Fruit fly (Drosophila melanogaster): ENCODE results near the gene Brd8.

Gene Brd8

DNA sequence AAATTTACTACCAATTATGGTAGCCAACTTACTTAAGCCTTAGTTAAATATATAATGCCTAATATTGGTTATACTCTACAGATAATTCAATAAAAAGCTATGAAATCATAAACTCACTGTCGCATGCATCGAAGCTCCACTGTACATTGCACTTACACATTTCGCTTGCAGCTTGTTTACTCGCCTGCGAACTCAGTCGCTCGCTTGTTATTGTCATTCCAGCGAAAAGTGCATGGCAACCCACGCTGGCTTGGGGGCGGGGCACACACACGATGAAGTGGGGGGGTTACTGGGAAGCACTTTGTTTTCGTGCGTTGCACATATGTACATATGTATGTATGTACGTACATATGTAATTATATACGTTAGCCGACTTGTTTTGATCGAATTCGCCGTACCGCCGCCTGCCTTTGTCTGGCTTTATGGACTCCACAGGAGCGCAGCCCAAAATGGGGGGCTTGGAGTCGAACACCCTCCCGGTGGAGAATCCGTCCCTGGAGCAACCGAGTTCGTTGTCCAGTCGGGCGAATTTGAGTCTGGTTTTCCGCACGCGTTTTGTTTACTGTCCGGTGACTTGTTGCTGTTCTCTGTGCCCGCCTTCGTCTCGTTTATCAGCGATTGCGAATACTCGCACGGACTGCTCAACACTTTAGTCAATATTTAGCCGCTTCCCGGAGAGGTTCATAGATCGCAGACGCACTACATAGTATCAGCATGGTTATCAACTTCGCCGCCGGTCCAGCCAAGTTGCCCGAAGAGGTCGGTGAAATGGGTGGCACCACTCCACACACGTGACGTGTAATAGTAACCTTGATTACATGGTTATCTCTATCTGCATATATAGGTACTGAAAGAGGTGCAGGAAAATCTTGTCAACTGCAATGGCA, 23.2 kb upstream of the Brd8 start, which contains the start of gene CG11899 (continued):
- peak; percentile 85 for TF ChIP-seq esn (GFP tag; optimal IDR thresholded peaks at IDR 0.05)
- peak; percentile 72 for TF ChIP-seq CG7368 (GFP tag; optimal IDR thresholded peaks at IDR 0.05)
- peak; percentile 48 for TF ChIP-seq Ets96B (tag; optimal IDR thresholded peaks at IDR 0.05)
- TF ChIP-seq ss (GFP tag; optimal IDR thresholded peaks at IDR 0.05), result peak; percentile 75 to 89
- peak; percentile 85 for TF ChIP-seq Eip78C (GFP tag)
- TF ChIP-seq CG3919 (GFP tag; optimal IDR thresholded peaks at IDR 0.05), result peak; percentile 94
- peak; percentile 55 for TF ChIP-seq CG8632 (GFP tag; optimal IDR thresholded peaks at IDR 0.05)
- TF ChIP-seq CG16779 (tag; optimal IDR thresholded peaks at IDR 0.05), result peak; percentile 47
- TF ChIP-seq Sox15 (GFP tag; optimal IDR thresholded peaks at IDR 0.05), result peak; percentile 25
- peak; percentile 82 for TF ChIP-seq vri (GFP tag; optimal IDR thresholded peaks at IDR 0.05)

DNA sequence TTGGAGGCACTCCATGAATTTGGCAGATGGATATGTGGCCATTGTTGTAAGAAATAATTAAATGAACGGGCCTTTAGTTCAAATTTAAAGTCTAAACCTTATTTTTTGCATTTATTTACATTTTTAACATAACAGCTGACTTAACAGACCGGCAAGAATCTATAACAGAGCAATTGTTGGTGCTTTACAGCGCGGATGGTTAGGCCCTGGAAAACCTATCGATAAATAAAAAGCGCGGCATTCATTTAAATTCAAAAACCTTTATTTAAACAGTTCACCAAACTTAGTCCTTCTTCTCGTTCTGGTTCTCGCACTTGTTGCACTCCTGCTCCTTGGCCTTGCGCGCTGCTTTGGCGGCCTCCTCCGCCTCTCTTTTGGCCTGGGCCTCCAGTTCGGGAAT, 20.9 kb upstream of the Brd8 start, which contains the start of gene Mesh1:
Mesh1 (minus strand) TSS at position 108 of the 400 bp plus-strand sequence.
- TF ChIP-seq CG6854 (GFP tag; optimal IDR thresholded peaks at IDR 0.05), result no peak
- no peak for TF ChIP-seq CG6808 (GFP tag; optimal IDR thresholded peaks at IDR 0.05)
- no peak for TF ChIP-seq CG1621 (tag; optimal IDR thresholded peaks at IDR 0.05)
- TF ChIP-seq vri (GFP tag; optimal IDR thresholded peaks at IDR 0.05), result no peak
- TF ChIP-seq ss (GFP tag; optimal IDR thresholded peaks at IDR 0.05), result no peak
- TF ChIP-seq CG10669 (GFP tag; optimal IDR thresholded peaks at IDR 0.05), result no peak
- peak; percentile 13 for TF ChIP-seq fkh (GFP tag; optimal IDR thresholded peaks at IDR 0.05)

DNA sequence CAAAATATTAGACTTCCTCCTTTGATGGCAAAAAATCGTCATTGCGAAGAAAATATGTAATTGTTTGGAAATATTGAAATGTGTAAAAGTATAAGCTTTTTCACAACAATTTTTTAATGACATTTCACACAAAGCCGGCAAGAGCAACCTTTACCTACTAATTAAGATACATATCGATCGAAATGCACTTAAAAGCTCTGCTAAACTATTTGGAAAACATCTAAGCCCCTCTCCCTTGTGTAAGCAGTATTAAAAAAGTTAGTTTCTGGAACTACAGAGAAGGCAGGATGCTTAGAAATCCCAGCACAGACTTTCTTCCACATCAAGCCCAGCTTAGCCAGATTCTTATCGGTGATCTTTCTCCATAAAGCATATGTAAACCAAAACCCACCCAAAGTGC, 19.3 kb upstream of the Brd8 start, which contains the start of gene Cyt-c1L:
Cyt-c1L (minus strand) TSS at position 101 of the 400 bp plus-strand sequence.
- no peak for TF ChIP-seq CG10669 (GFP tag; optimal IDR thresholded peaks at IDR 0.05)
- no peak for TF ChIP-seq CG11902 (GFP tag; optimal IDR thresholded peaks at IDR 0.05)
- TF ChIP-seq esn (GFP tag; optimal IDR thresholded peaks at IDR 0.05), result no peak
- TF ChIP-seq CG6163 (GFP tag; IDR thresholded peaks at IDR 0.05), result no peak
- TF ChIP-seq Gug (GFP tag; IDR thresholded peaks at IDR 0.05), result no peak
- TF ChIP-seq Ets96B (tag; optimal IDR thresholded peaks at IDR 0.05), result no peak
- no peak for TF ChIP-seq dsx (GFP tag; optimal IDR thresholded peaks at IDR 0.05; ENCODE audit: poor library complexity, severe bottlenecking)
- no peak for TF ChIP-seq CG8319 (GFP tag; optimal IDR thresholded peaks at IDR 0.05)
- no peak for TF ChIP-seq ss (GFP tag; optimal IDR thresholded peaks at IDR 0.05)

DNA sequence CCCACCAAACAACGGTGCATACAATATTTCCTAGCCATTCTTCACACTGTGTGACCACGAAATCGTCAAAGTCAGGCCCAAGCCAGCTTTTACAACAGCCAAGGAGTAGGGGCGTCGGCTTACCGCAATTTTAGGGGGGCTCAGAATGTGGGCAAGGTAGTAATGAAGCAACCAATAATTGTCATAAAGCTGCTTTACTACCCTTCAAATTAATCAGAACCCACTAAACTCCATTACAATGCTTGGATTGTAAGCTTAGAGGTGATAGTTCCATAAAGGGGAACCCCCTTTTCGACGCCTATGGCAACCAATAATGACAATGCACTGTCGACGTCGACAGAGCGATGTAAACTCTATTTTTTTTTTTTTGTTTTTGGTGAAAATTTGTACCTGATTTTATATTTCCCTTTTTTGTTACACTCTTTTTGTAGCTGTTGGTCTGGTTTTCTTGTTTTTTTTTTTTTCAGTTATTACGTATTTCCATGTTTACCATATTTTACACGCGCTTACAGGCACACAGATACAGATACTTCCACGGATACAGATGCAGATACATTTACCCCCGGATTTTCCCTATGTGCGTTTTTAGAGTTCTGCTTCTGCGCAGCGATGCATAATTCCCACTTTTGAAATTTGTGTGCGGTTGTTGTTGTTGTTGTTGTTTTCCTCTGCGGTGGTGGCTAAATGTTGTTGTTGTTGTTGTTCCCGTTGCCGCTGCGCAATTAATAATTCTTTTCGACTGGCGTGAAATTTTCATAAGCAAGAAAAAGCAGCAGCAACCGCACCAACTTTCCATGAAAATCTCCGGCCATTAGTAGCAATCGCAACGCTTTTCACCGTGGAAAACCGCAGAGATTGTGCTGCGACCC, 18.4 kb upstream of the Brd8 start:
- TF ChIP-seq CG10631 (GFP tag; optimal IDR thresholded peaks at IDR 0.05) (peak; percentile 52), Eip78C (GFP tag) (peak; percentile 89), Sox15 (GFP tag; optimal IDR thresholded peaks at IDR 0.05) (no peak), CG10669 (GFP tag; optimal IDR thresholded peaks at IDR 0.05) (peak; percentile 20), net (GFP tag; optimal IDR thresholded peaks at IDR 0.05) (peak; percentile 71), CG6276 (GFP tag; optimal IDR thresholded peaks at IDR 0.05) (peak; percentile 55), CG3032 (tag; optimal IDR thresholded peaks at IDR 0.05) (peak; percentile 55), Ets21C (GFP tag; optimal IDR thresholded peaks at IDR 0.05) (no peak), CG11902 (GFP tag; optimal IDR thresholded peaks at IDR 0.05) (no peak), CG11294 (GFP tag; IDR thresholded peaks at IDR 0.05) (no peak), CG31627 (GFP tag; optimal IDR thresholded peaks at IDR 0.05) (no peak), acj6 (GFP tag; optimal IDR thresholded peaks at IDR 0.05) (peak; percentile 54), CG3919 (GFP tag; optimal IDR thresholded peaks at IDR 0.05) (peak; percentile 56), ss (GFP tag; optimal IDR thresholded peaks at IDR 0.05) (peak in 1 of 2 experiments; percentile 35), spab (GFP tag; optimal IDR thresholded peaks at IDR 0.05) (peak; percentile 38), achi (GFP tag; optimal IDR thresholded peaks at IDR 0.05) (peak; percentile 51), fd85E (GFP tag; optimal IDR thresholded peaks at IDR 0.05) (no peak), cyc (GFP tag; optimal IDR thresholded peaks at IDR 0.05) (no peak), CG8632 (GFP tag; optimal IDR thresholded peaks at IDR 0.05) (no peak), Hr4 (GFP tag; optimal IDR thresholded peaks at IDR 0.05) (peak; percentile 85), eg (GFP tag; IDR thresholded peaks at IDR 0.05) (peak; percentile 76), svp (GFP tag) (no peak), CG6163 (GFP tag; IDR thresholded peaks at IDR 0.05) (peak; percentile 48; the same call in 1 of the 3 replicates), Eip93F (GFP tag; optimal IDR thresholded peaks at IDR 0.05) (no peak), Hr39 (GFP tag; optimal IDR thresholded peaks at IDR 0.05) (no peak), CG7368 (GFP tag; optimal IDR thresholded peaks at IDR 0.05) (peak; percentile 15), OdsH (GFP tag; optimal IDR thresholded peaks at IDR 0.05) (peak; percentile 63), pdm3 (GFP tag; optimal IDR thresholded peaks at IDR 0.05) (peak; percentile 65), topi (GFP tag; optimal IDR thresholded peaks at IDR 0.05) (no peak), fkh (GFP tag; optimal IDR thresholded peaks at IDR 0.05) (no peak)

Data from whole organism, prepupa.